Fruit fly (Drosophila melanogaster): ENCODE measurements around the gene Lkb1.

The Lkb1 gene

DNA sequence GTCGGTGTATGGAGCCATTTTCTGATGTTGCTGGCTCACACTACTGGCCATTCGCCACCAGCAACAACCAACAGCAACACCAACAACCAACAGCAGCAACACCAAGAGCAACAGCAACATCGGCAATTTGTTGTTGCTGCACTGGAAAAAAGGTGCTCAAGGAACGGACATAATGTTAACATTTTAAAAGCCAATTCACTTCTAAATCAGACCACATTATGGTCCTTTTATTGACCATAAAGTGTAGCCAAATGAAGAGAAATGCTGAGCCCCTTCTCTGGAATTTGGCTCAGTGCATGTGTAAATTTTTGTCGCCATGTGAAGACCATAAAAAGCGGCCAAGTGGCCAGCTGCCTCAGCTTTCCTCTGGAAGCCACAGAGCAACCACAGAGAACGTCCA, 40.5 kb downstream of the Lkb1 start:
- TF ChIP-seq CG16863 (GFP tag; optimal IDR thresholded peaks at IDR 0.05): no peak
- TF ChIP-seq CG17359 (tag; optimal IDR thresholded peaks at IDR 0.05): peak; percentile 35
- TF ChIP-seq gt (GFP tag; IDR thresholded peaks at IDR 0.05): peak; percentile 27; the same call in 1 of the 2 replicates
- TF ChIP-seq CG11504 (tag; optimal IDR thresholded peaks at IDR 0.05): peak; percentile 76
- TF ChIP-seq CG6689 (GFP tag; IDR thresholded peaks at IDR 0.05): peak; percentile 39; the same call in 1 of the 2 replicates
- peak; percentile 29; the same call in 1 of the 2 replicates for TF ChIP-seq slbo (GFP tag; IDR thresholded peaks at IDR 0.05)
- peak; percentile 49; the same call in 1 of the 2 replicates for TF ChIP-seq Awh (GFP tag; IDR thresholded peaks at IDR 0.05)
- no peak for TF ChIP-seq ssp (GFP tag; IDR thresholded peaks at IDR 0.05)
- TF ChIP-seq CG1647 (GFP tag; optimal IDR thresholded peaks at IDR 0.05): peak; percentile 32
- TF ChIP-seq Trl (optimal IDR thresholded peaks at IDR 0.05): no peak
- TF ChIP-seq Trl (GFP tag; optimal IDR thresholded peaks at IDR 0.05): peak; percentile 3
- peak; percentile 47 for TF ChIP-seq unpg (GFP tag; optimal IDR thresholded peaks at IDR 0.05)
- TF ChIP-seq ci (GFP tag; IDR thresholded peaks at IDR 0.05): peak; percentile 71; the same call in 1 of the 3 replicates
- peak; percentile 17 for TF ChIP-seq pum (GFP tag; optimal IDR thresholded peaks at IDR 0.05)
- TF ChIP-seq row (GFP tag; IDR thresholded peaks at IDR 0.05): peak; percentile 46; the same call in 2 of the 3 replicates
- peak; percentile 46; the same call in 1 of the 2 replicates for TF ChIP-seq Nf-YA (GFP tag; IDR thresholded peaks at IDR 0.05)
- peak; percentile 12 for TF ChIP-seq CG12391 (tag; optimal IDR thresholded peaks at IDR 0.05)
- peak; percentile 45; the same call in 1 of the 2 replicates for TF ChIP-seq H2.0 (GFP tag; IDR thresholded peaks at IDR 0.05)
- no peak for TF ChIP-seq CG11695 (GFP tag; IDR thresholded peaks at IDR 0.05)
- no peak for TF ChIP-seq NC2α (GFP tag; optimal IDR thresholded peaks at IDR 0.05)
- peak; percentile 41 for TF ChIP-seq CG33213 (GFP tag; optimal IDR thresholded peaks at IDR 0.05)
- TF ChIP-seq CG2875 (GFP tag; optimal IDR thresholded peaks at IDR 0.05): peak; percentile 31
- no peak for TF ChIP-seq CG8290 (GFP tag; optimal IDR thresholded peaks at IDR 0.05)
- TF ChIP-seq CG8290 (tag; optimal IDR thresholded peaks at IDR 0.05): peak in 1 of 2 experiments; percentile 1
- TF ChIP-seq corto (GFP tag; optimal IDR thresholded peaks at IDR 0.05): peak; percentile 1
- peak; percentile 59 for TF ChIP-seq Antp (GFP tag; optimal IDR thresholded peaks at IDR 0.05)
- peak; percentile 47 for TF ChIP-seq CG14441 (GFP tag; IDR thresholded peaks at IDR 0.05)
- TF ChIP-seq pnt (GFP tag; optimal IDR thresholded peaks at IDR 0.05): peak; percentile 33
- TF ChIP-seq nmo (GFP tag; optimal IDR thresholded peaks at IDR 0.05): peak; percentile 75
- TF ChIP-seq Bteb2 (GFP tag; optimal IDR thresholded peaks at IDR 0.05): no peak
- TF ChIP-seq eyg (GFP tag; optimal IDR thresholded peaks at IDR 0.05): peak; percentile 48
- no peak for TF ChIP-seq CG8765 (GFP tag; IDR thresholded peaks at IDR 0.05)
- TF ChIP-seq CG15601 (tag; optimal IDR thresholded peaks at IDR 0.05): no peak
- TF ChIP-seq tll (GFP tag; optimal IDR thresholded peaks at IDR 0.05): no peak
- TF ChIP-seq Scr (GFP tag; IDR thresholded peaks at IDR 0.05; ENCODE audit: partially characterized antibody): no peak
- TF ChIP-seq CG10366 (GFP tag; IDR thresholded peaks at IDR 0.05): peak; percentile 60
- TF ChIP-seq cwo (GFP tag; optimal IDR thresholded peaks at IDR 0.05): no peak
- peak; percentile 39 for TF ChIP-seq Blimp-1 (GFP tag; optimal IDR thresholded peaks at IDR 0.05)
- peak; percentile 30 to 61 for TF ChIP-seq bsh (GFP tag; optimal IDR thresholded peaks at IDR 0.05)
- peak in 1 of 2 experiments; percentile 16 for TF ChIP-seq Hr51 (GFP tag; optimal IDR thresholded peaks at IDR 0.05)
- peak; percentile 51 for TF ChIP-seq CG30403 (GFP tag; optimal IDR thresholded peaks at IDR 0.05)
- peak; percentile 62 for TF ChIP-seq nom (GFP tag; optimal IDR thresholded peaks at IDR 0.05)
- no peak for TF ChIP-seq hbn (GFP tag; IDR thresholded peaks at IDR 0.05; ENCODE audit: partially characterized antibody)
- TF ChIP-seq ATbp (GFP tag; optimal IDR thresholded peaks at IDR 0.05): peak; percentile 24
- peak; percentile 25; the same call in 1 of the 3 replicates for TF ChIP-seq B-H1 (GFP tag; IDR thresholded peaks at IDR 0.05)
- TF ChIP-seq Sox100B (GFP tag; optimal IDR thresholded peaks at IDR 0.05): no peak
- TF ChIP-seq vnd (GFP tag; IDR thresholded peaks at IDR 0.05; ENCODE audit: partially characterized antibody): no peak
- TF ChIP-seq CG4424 (GFP tag; optimal IDR thresholded peaks at IDR 0.05): no peak
- TF ChIP-seq CG8944 (GFP tag; optimal IDR thresholded peaks at IDR 0.05): no peak
- TF ChIP-seq CG6254 (GFP tag; optimal IDR thresholded peaks at IDR 0.05): no peak

Data from whole organism, embryonic.